Worm (Caenorhabditis elegans): ENCODE measurements around the gene acd-3.

Gene acd-3

DNA sequence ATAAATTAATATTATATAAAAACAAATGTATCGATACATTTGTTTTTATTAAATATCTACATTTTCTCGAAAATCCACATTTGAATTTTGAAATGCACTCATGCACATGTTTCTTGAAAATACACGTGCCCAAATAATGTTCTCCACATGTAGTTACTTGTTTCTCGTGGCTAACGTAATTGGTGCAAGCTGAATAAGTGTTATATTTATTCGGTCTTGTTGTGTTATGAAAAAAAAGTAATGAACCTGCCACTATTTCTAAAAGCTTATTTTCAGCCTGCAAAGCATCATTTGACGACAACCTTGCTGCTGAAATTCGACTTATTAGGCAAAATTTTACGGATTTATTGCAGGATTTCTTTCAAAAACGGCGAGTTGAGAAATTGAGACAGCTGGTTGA, 35.7 kb upstream of the acd-3 start:
- TF ChIP-seq elt-2 (tag; optimal IDR thresholded peaks at IDR 0.05) = peak; percentile 47
- no peak for TF ChIP-seq nhr-237 (tag; optimal IDR thresholded peaks at IDR 0.05)
- peak; percentile 86 for TF ChIP-seq skn-1 (tag; optimal IDR thresholded peaks at IDR 0.05)
- no peak for TF ChIP-seq ZK546.5 (tag; optimal IDR thresholded peaks at IDR 0.05)
- peak; percentile 81 for TF ChIP-seq nhr-77 (tag; optimal IDR thresholded peaks at IDR 0.05)
- TF ChIP-seq fkh-10 (GFP tag; optimal IDR thresholded peaks at IDR 0.05) = no peak
- peak; percentile 57 for TF ChIP-seq lin-39 (tag; optimal IDR thresholded peaks at IDR 0.05)
- no peak for TF ChIP-seq egl-5 (tag; optimal IDR thresholded peaks at IDR 0.05)
- TF ChIP-seq ceh-28 (tag; optimal IDR thresholded peaks at IDR 0.05) = peak; percentile 73
- TF ChIP-seq ceh-82 (tag; optimal IDR thresholded peaks at IDR 0.05) = peak; percentile 9
- TF ChIP-seq sea-2 (GFP tag; optimal IDR thresholded peaks at IDR 0.05) = no peak
- no peak for TF ChIP-seq mml-1 (tag; optimal IDR thresholded peaks at IDR 0.05)
- no peak for TF ChIP-seq pqm-1 (tag; optimal IDR thresholded peaks at IDR 0.05)
- TF ChIP-seq nfya-1 (tag; optimal IDR thresholded peaks at IDR 0.05; ENCODE audit: insufficient read depth) = peak; percentile 62
- no peak for TF ChIP-seq daf-12 (tag; optimal IDR thresholded peaks at IDR 0.05)
- TF ChIP-seq nhr-76 (tag; optimal IDR thresholded peaks at IDR 0.05) = no peak
- TF ChIP-seq nhr-43 (tag; optimal IDR thresholded peaks at IDR 0.05; ENCODE audit: poor library complexity, severe bottlenecking) = peak; percentile 59
- TF ChIP-seq ztf-11 (tag; optimal IDR thresholded peaks at IDR 0.05) = no peak
- peak; percentile 4 for TF ChIP-seq elt-1 (tag; optimal IDR thresholded peaks at IDR 0.05)
- peak; percentile 63 for TF ChIP-seq hmg-11 (tag; optimal IDR thresholded peaks at IDR 0.05)
- TF ChIP-seq zag-1 (tag; optimal IDR thresholded peaks at IDR 0.05) = peak; percentile 7
- TF ChIP-seq nhr-25 (tag; optimal IDR thresholded peaks at IDR 0.05) = peak; percentile 44
- TF ChIP-seq nhr-67 (tag; optimal IDR thresholded peaks at IDR 0.05) = no peak
- peak; percentile 80 for TF ChIP-seq tbx-2 (tag; optimal IDR thresholded peaks at IDR 0.05)
- TF ChIP-seq ceh-9 (tag; optimal IDR thresholded peaks at IDR 0.05) = no peak
- peak; percentile 58 for TF ChIP-seq snpc-4 (tag; optimal IDR thresholded peaks at IDR 0.05)
- no peak for TF ChIP-seq ztf-4 (tag; optimal IDR thresholded peaks at IDR 0.05)
- TF ChIP-seq pha-4 (tag; optimal IDR thresholded peaks at IDR 0.05) = peak; percentile 91
- TF ChIP-seq fkh-2 (tag; optimal IDR thresholded peaks at IDR 0.05) = no peak
- no peak for TF ChIP-seq egl-27 (tag; optimal IDR thresholded peaks at IDR 0.05)
- no peak for TF ChIP-seq unc-62 (GFP tag; optimal IDR thresholded peaks at IDR 0.05)
- no peak for TF ChIP-seq aly-2 (tag; optimal IDR thresholded peaks at IDR 0.05)
- no peak for TF ChIP-seq unc-39 (tag; optimal IDR thresholded peaks at IDR 0.05)
- TF ChIP-seq jun-1 (tag; optimal IDR thresholded peaks at IDR 0.05) = peak; percentile 82
- peak; percentile 40 for TF ChIP-seq lsy-12 (tag; optimal IDR thresholded peaks at IDR 0.05)
- TF ChIP-seq mdl-1 (tag; optimal IDR thresholded peaks at IDR 0.05) = peak; percentile 37
- TF ChIP-seq nhr-11 (tag; optimal IDR thresholded peaks at IDR 0.05) = peak; percentile 11
- peak; percentile 82 for TF ChIP-seq nhr-23 (tag; optimal IDR thresholded peaks at IDR 0.05)
- no peak for TF ChIP-seq ama-1 (optimal IDR thresholded peaks at IDR 0.05)
- TF ChIP-seq eor-1 (tag; optimal IDR thresholded peaks at IDR 0.05) = no peak
- TF ChIP-seq nhr-28 (tag; optimal IDR thresholded peaks at IDR 0.05) = no peak

DNA sequence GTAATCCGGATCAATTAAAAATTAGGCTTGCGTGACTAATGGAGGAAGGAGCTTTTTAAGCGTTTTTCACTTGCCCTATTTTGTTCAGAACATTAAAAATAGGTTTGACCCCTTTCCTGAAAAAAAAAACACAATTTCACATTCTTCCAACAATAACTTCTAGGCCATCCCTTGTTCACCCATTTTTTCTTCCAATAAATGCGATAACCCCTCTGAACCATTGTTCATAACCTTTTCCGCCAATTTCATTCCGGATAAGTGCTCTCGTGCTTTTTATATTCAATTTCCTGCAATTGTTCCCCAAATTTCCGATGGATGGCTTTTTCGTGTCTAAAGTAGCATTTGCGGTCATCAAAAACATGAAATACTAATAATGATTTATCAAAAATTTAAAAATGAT, 33.7 kb upstream of the acd-3 start:
- TF ChIP-seq nhr-23 (tag; optimal IDR thresholded peaks at IDR 0.05) (peak; percentile 26), aly-2 (tag; optimal IDR thresholded peaks at IDR 0.05) (peak; percentile 31), tbx-2 (tag; optimal IDR thresholded peaks at IDR 0.05) (peak; percentile 36), fkh-10 (GFP tag; optimal IDR thresholded peaks at IDR 0.05) (no peak), sea-2 (GFP tag; optimal IDR thresholded peaks at IDR 0.05) (no peak), ama-1 (optimal IDR thresholded peaks at IDR 0.05) (peak; percentile 72), nhr-43 (tag; optimal IDR thresholded peaks at IDR 0.05; ENCODE audit: poor library complexity, severe bottlenecking) (peak; percentile 74), pha-4 (tag; optimal IDR thresholded peaks at IDR 0.05) (peak; percentile 25)

DNA sequence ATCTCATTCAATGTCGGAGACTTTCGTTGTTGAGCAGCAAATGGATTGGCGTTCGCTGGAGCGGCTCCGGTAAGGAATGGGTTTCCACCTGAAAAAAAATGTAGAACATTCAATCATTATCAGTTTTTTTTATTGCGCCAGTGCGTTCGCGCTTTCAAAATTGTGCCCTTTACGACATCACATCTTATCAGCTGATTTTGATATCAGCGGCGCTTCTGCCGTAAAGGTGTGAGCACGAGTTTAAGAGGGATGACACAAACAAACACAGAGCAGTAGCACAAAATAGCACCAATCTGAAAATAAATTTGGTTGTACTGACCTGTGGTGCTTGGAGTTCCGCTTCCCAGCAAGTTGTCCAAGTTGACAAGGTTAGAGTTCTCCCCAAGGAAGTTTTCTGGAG, 32.4 kb upstream of the acd-3 start:
- TF ChIP-seq ama-1 (optimal IDR thresholded peaks at IDR 0.05) = peak; percentile 55
- peak; percentile 29 for TF ChIP-seq pha-4 (tag; optimal IDR thresholded peaks at IDR 0.05)
- TF ChIP-seq nhr-237 (tag; optimal IDR thresholded peaks at IDR 0.05) = no peak
- TF ChIP-seq egl-5 (tag; optimal IDR thresholded peaks at IDR 0.05) = no peak
- peak; percentile 7 for TF ChIP-seq nhr-43 (tag; optimal IDR thresholded peaks at IDR 0.05; ENCODE audit: poor library complexity, severe bottlenecking)
- TF ChIP-seq nhr-67 (tag; optimal IDR thresholded peaks at IDR 0.05) = no peak
- peak; percentile 7 for TF ChIP-seq jun-1 (tag; optimal IDR thresholded peaks at IDR 0.05)
- peak; percentile 94 for TF ChIP-seq elt-2 (tag; optimal IDR thresholded peaks at IDR 0.05)
- TF ChIP-seq elt-3 (tag; optimal IDR thresholded peaks at IDR 0.05) = no peak
- peak; percentile 83 for TF ChIP-seq pqm-1 (tag; optimal IDR thresholded peaks at IDR 0.05)
- TF ChIP-seq unc-62 (GFP tag; optimal IDR thresholded peaks at IDR 0.05) = no peak
- TF ChIP-seq elt-1 (tag; optimal IDR thresholded peaks at IDR 0.05) = no peak
- TF ChIP-seq mml-1 (tag; optimal IDR thresholded peaks at IDR 0.05) = no peak
- TF ChIP-seq nfya-1 (tag; optimal IDR thresholded peaks at IDR 0.05; ENCODE audit: insufficient read depth) = peak; percentile 3
- no peak for TF ChIP-seq snpc-4 (tag; optimal IDR thresholded peaks at IDR 0.05)
